Fruit fly (Drosophila melanogaster) whole organism, embryonic: ENCODE data around the gene cav.

Experiments used
- Adf1 ChIP-seq: fragments of 200-800 bp; sonication (Bioruptor generic); IDR thresholded peaks from 2 replicates; pipeline ENCODE4 v1.3.6; 2022; ENCODE audit warnings: missing biosample characterization, missing genetic modification characterization
- Bgb ChIP-seq: fragments of 200-800 bp; sonication (Bioruptor generic); IDR thresholded peaks from 2 replicates; pipeline ENCODE4 v1.3.6; 2022; ENCODE audit warnings: missing biosample characterization, missing genetic modification characterization; ENCODE audit not compliant: partially characterized antibody
- CG10543 ChIP-seq: fragments of 200-800 bp; sonication (Bioruptor generic); optimal IDR thresholded peaks from 3 replicates; lab custom pipeline; 2017; ENCODE audit warnings: missing biosample characterization, mild to moderate bottlenecking, missing genetic modification characterization, moderate library complexity
- CG10979 ChIP-seq: fragments of 200-800 bp; sonication (Bioruptor generic); optimal IDR thresholded peaks from 2 replicates; lab custom pipeline; 2018; ENCODE audit warnings: missing biosample characterization, mild to moderate bottlenecking, missing genetic modification characterization, moderate library complexity
- CG11560 ChIP-seq: fragments of 200-800 bp; sonication (Bioruptor generic); IDR thresholded peaks from 3 replicates; pipeline ENCODE4 v1.3.6; 2022; ENCODE audit warnings: missing biosample characterization, missing genetic modification characterization
- CG12659 ChIP-seq: fragments of 200-800 bp; sonication (Bioruptor generic); optimal IDR thresholded peaks from 3 replicates; lab custom pipeline; 2017; ENCODE audit warnings: mild to moderate bottlenecking, missing biosample characterization, missing genetic modification reagents, missing genetic modification characterization
- CG13424 ChIP-seq: fragments of 200-800 bp; sonication (Bioruptor generic); optimal IDR thresholded peaks from 2 replicates; lab custom pipeline; 2019; ENCODE audit warnings: missing biosample characterization, mild to moderate bottlenecking, missing genetic modification characterization, moderate library complexity
- CG14710 ChIP-seq: fragments of 200-800 bp; sonication (Bioruptor generic); optimal IDR thresholded peaks from 3 replicates; lab custom pipeline; 2019; ENCODE audit warnings: missing biosample characterization, mild to moderate bottlenecking, missing genetic modification characterization, moderate library complexity
- CG1603 ChIP-seq: fragments of 200-800 bp; sonication (Bioruptor generic); optimal IDR thresholded peaks from 2 replicates; lab custom pipeline; 2019; ENCODE audit warnings: missing biosample characterization, mild to moderate bottlenecking, missing genetic modification characterization, moderate library complexity
- CG2129 ChIP-seq: fragments of 200-800 bp; sonication (Bioruptor generic); IDR thresholded peaks from 2 replicates; pipeline ENCODE4 v1.3.6; 2022; ENCODE audit warnings: missing biosample characterization, missing genetic modification characterization; ENCODE audit not compliant: partially characterized antibody
- CG3407 ChIP-seq: fragments of 200-800 bp; sonication (Bioruptor generic); optimal IDR thresholded peaks from 2 replicates; lab custom pipeline; 2018; ENCODE audit warnings: missing biosample characterization, mild to moderate bottlenecking, missing genetic modification characterization
- CG3847 ChIP-seq: fragments of 200-800 bp; sonication (Bioruptor generic); IDR thresholded peaks from 2 replicates; pipeline ENCODE4 v1.3.6; 2022; ENCODE audit warnings: missing biosample characterization, missing genetic modification characterization
- CG3995 ChIP-seq: fragments of 200-800 bp; sonication (Bioruptor generic); optimal IDR thresholded peaks from 3 replicates; lab custom pipeline; 2016; ENCODE audit warnings: missing biosample characterization, missing genetic modification characterization
- CG4707 ChIP-seq: fragments of 200-800 bp; sonication (Bioruptor generic); optimal IDR thresholded peaks from 2 replicates; lab custom pipeline; 2018; ENCODE audit warnings: missing biosample characterization, mild to moderate bottlenecking, missing genetic modification characterization, moderate library complexity
- CG5180 ChIP-seq: fragments of 200-800 bp; sonication (Bioruptor generic); optimal IDR thresholded peaks from 3 replicates; lab custom pipeline; 2017; ENCODE audit warnings: missing biosample characterization, missing genetic modification characterization, mild to moderate bottlenecking, moderate library complexity, missing genetic modification reagents
- CG7745 ChIP-seq: fragments of 200-800 bp; sonication (Bioruptor generic); optimal IDR thresholded peaks from 2 replicates; lab custom pipeline; 2018; ENCODE audit warnings: missing biosample characterization, mild to moderate bottlenecking, missing genetic modification characterization, moderate library complexity
- D ChIP-seq, 2 experiments: fragments of 200-800 bp in 1 of 2; fragments of >200 bp in 1 of 2; sonication (Bioruptor generic) in 1 of 2; optimal IDR thresholded peaks; 2 replicates in 1 of 2; 3 replicates in 1 of 2; lab custom pipeline; 2017; ENCODE audit warnings: mild to moderate bottlenecking in 1 of 2, missing biosample characterization in 1 of 2, missing genetic modification characterization in 1 of 2, missing genetic modification reagents in 1 of 2
- Doc3 ChIP-seq: fragments of 200-800 bp; sonication (Bioruptor generic); IDR thresholded peaks from 3 replicates; pipeline ENCODE4 v1.3.6; 2022; ENCODE audit warnings: missing biosample characterization, missing genetic modification characterization; ENCODE audit not compliant: partially characterized antibody
- Eip74EF ChIP-seq, 2 experiments: fragments of 200-800 bp in 1 of 2; fragments of >200 bp in 1 of 2; sonication (Bioruptor generic) in 1 of 2; optimal IDR thresholded peaks; 2 replicates each; lab custom pipeline; 2017 to 2019; ENCODE audit warnings: missing biosample characterization in 2 of 2, missing genetic modification characterization in 2 of 2, mild to moderate bottlenecking in 1 of 2, moderate library complexity in 1 of 2
- Ets65A ChIP-seq: fragments of 200-800 bp; sonication (Bioruptor generic); peaks from one replicate; lab custom pipeline; 2016; ENCODE audit warnings: missing biosample characterization, missing genetic modification characterization
- Fer3 ChIP-seq: fragments of 200-800 bp; sonication (Bioruptor generic); optimal IDR thresholded peaks from 2 replicates; lab custom pipeline; 2018; ENCODE audit warnings: missing biosample characterization, mild to moderate bottlenecking, missing genetic modification characterization, moderate library complexity
- HHEX ChIP-seq: fragments of 200-800 bp; sonication (Bioruptor generic); optimal IDR thresholded peaks from 3 replicates; lab custom pipeline; 2017; ENCODE audit warnings: missing biosample characterization, mild to moderate bottlenecking, missing genetic modification characterization, missing genetic modification reagents
- Hand ChIP-seq: fragments of 200-800 bp; sonication (Bioruptor generic); optimal IDR thresholded peaks from 2 replicates; lab custom pipeline; 2017; ENCODE audit warnings: mild to moderate bottlenecking, missing biosample characterization, missing genetic modification reagents, missing genetic modification characterization
- MBD-R2 ChIP-seq: fragments of 200-800 bp; sonication (Bioruptor generic); IDR thresholded peaks from 2 replicates; pipeline ENCODE4 v1.3.6; 2022; ENCODE audit warnings: missing biosample characterization, missing genetic modification characterization
- MESR4 ChIP-seq: fragments of 200-800 bp; sonication (Bioruptor generic); optimal IDR thresholded peaks from 2 replicates; lab custom pipeline; 2018; ENCODE audit warnings: missing biosample characterization, mild to moderate bottlenecking, missing genetic modification characterization, moderate library complexity
- Meics ChIP-seq: fragments of 200-800 bp; sonication (Bioruptor generic); optimal IDR thresholded peaks from 2 replicates; lab custom pipeline; 2017; ENCODE audit warnings: missing biosample characterization, mild to moderate bottlenecking, missing genetic modification characterization
- Nf-YB ChIP-seq: fragments of 200-800 bp; sonication (Bioruptor generic); optimal IDR thresholded peaks from 3 replicates; lab custom pipeline; 2019; ENCODE audit warnings: missing biosample characterization, mild to moderate bottlenecking, missing genetic modification characterization, moderate library complexity
- Scr ChIP-seq: fragments of 200-800 bp; sonication (Bioruptor generic); IDR thresholded peaks from 2 replicates; pipeline ENCODE4 v1.3.6; 2022; ENCODE audit warnings: missing biosample characterization, missing genetic modification characterization; ENCODE audit not compliant: partially characterized antibody
- Sox102F ChIP-seq: fragments of 200-800 bp; sonication (Bioruptor generic); optimal IDR thresholded peaks from 2 replicates; lab custom pipeline; 2018; ENCODE audit warnings: missing biosample characterization, mild to moderate bottlenecking, missing genetic modification characterization, moderate library complexity
- Sry-β ChIP-seq: fragments of 200-800 bp; sonication (Bioruptor generic); optimal IDR thresholded peaks from 2 replicates; lab custom pipeline; 2018; ENCODE audit warnings: missing biosample characterization, mild to moderate bottlenecking, missing genetic modification characterization, moderate library complexity
- Sry-δ ChIP-seq: fragments of 200-800 bp; sonication (Bioruptor generic); optimal IDR thresholded peaks from 2 replicates; lab custom pipeline; 2016; ENCODE audit warnings: missing biosample characterization, missing genetic modification characterization
- TFAM ChIP-seq: fragments of 200-800 bp; sonication (Bioruptor generic); optimal IDR thresholded peaks from 2 replicates; lab custom pipeline; 2017; ENCODE audit warnings: missing biosample characterization, missing genetic modification characterization, inconsistent platforms
- ash1 ChIP-seq: fragments of 200-800 bp; sonication (Bioruptor generic); optimal IDR thresholded peaks from 2 replicates; lab custom pipeline; 2018; ENCODE audit warnings: missing biosample characterization, mild to moderate bottlenecking, missing genetic modification characterization
- cad ChIP-seq: fragments of >200 bp; optimal IDR thresholded peaks from 2 replicates; lab custom pipeline; 2017; ENCODE audit warnings: missing biosample characterization, missing genetic modification characterization
- caup ChIP-seq: fragments of 200-800 bp; sonication (Bioruptor generic); optimal IDR thresholded peaks from 3 replicates; lab custom pipeline; 2017; ENCODE audit warnings: missing biosample characterization, mild to moderate bottlenecking, missing genetic modification characterization, moderate library complexity; ENCODE audit not compliant: severe bottlenecking
- da ChIP-seq: fragments of 200-800 bp; sonication (Bioruptor generic); optimal IDR thresholded peaks from 2 replicates; lab custom pipeline; 2016; ENCODE audit warnings: missing biosample characterization, missing genetic modification characterization
- dpn ChIP-seq, 2 experiments: fragments of 200-800 bp; sonication (Bioruptor generic); optimal IDR thresholded peaks; 3 replicates each; lab custom pipeline; 2016; ENCODE audit warnings: missing biosample characterization in 2 of 2, missing genetic modification characterization in 2 of 2
- gro ChIP-seq: fragments of 200-800 bp; sonication (Bioruptor generic); optimal IDR thresholded peaks from 2 replicates; lab custom pipeline; 2016; ENCODE audit warnings: missing biosample characterization, missing genetic modification characterization
- jumu ChIP-seq: fragments of 200-800 bp; sonication (Bioruptor generic); optimal IDR thresholded peaks from 3 replicates; lab custom pipeline; 2016; ENCODE audit warnings: missing biosample characterization, missing genetic modification characterization
- lov ChIP-seq, 2 experiments: fragments of 200-800 bp in 1 of 2; fragments of >200 bp in 1 of 2; sonication (Bioruptor generic) in 1 of 2; IDR thresholded peaks in 1 of 2; optimal IDR thresholded peaks in 1 of 2; 2 replicates in 1 of 2; 3 replicates in 1 of 2; pipeline versions ENCODE4 v1.3.6 to Lab custom; 2017 to 2022; ENCODE audit warnings: missing biosample characterization in 1 of 2, missing genetic modification characterization in 1 of 2
- org-1 ChIP-seq: fragments of 200-800 bp; sonication (Bioruptor generic); optimal IDR thresholded peaks from 2 replicates; lab custom pipeline; 2017; ENCODE audit warnings: missing biosample characterization, missing genetic modification characterization
- p53 ChIP-seq: fragments of 200-800 bp; sonication (Bioruptor generic); optimal IDR thresholded peaks from 2 replicates; lab custom pipeline; 2016; ENCODE audit warnings: missing biosample characterization, missing genetic modification characterization
- rib ChIP-seq: fragments of 200-800 bp; sonication (Bioruptor generic); IDR thresholded peaks from 2 replicates; pipeline ENCODE4 v1.3.6; 2022; ENCODE audit warnings: missing biosample characterization, missing genetic modification characterization
- sd ChIP-seq: fragments of 200-800 bp; sonication (Bioruptor generic); optimal IDR thresholded peaks from 3 replicates; lab custom pipeline; 2018; ENCODE audit warnings: missing biosample characterization, mild to moderate bottlenecking, missing genetic modification characterization, moderate library complexity
- seq ChIP-seq: fragments of 200-800 bp; sonication (Bioruptor generic); IDR thresholded peaks from 2 replicates; pipeline ENCODE4 v1.3.6; 2022; ENCODE audit warnings: missing biosample characterization, missing genetic modification characterization
- unc-4 ChIP-seq: fragments of 200-800 bp; sonication (Bioruptor generic); IDR thresholded peaks from 2 replicates; pipeline ENCODE4 v1.3.6; 2022; ENCODE audit warnings: missing biosample characterization, missing genetic modification characterization; ENCODE audit not compliant: partially characterized antibody
- zf30C ChIP-seq: fragments of 200-800 bp; sonication (Bioruptor generic); optimal IDR thresholded peaks from 3 replicates; lab custom pipeline; 2018; ENCODE audit warnings: missing biosample characterization, mild to moderate bottlenecking, missing genetic modification characterization

The cav gene

DNA sequence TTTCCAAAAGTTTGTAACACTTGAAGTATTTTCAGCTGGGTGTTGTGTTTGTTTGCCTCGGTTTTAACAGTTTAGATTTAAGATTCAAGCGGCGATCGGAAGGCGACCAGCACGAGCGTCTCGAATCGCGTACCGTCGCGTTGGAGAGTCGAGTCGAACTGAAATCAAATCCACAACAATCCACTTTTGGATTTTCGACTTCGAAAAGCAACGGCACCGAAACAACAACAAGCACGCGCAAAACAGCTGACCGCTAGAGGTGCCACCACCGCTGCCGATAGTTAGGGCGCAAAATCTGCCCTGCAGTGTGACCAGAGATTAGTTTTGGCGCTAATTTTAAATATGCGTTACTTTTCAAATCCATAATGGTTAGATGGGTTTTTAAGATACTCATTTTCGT lies 50.2 kb downstream of the cav start, which contains the start of gene jar (continued):
- TF ChIP-seq caup (peak; percentile 44), Adf1 (GFP tag; lab: Robert Waterston, UW) (peak; percentile 40; the same call in 1 of the 2 replicates), CG12659 (GFP tag; lab: Kevin White, UChicago) (peak; percentile 66), p53 (GFP tag; lab: Kevin White, UChicago) (no peak), org-1 (GFP tag; lab: Kevin White, UChicago) (peak; percentile 33), CG10543 (GFP tag; lab: Kevin White, UChicago) (peak; percentile 71), Doc3 (GFP tag; lab: Robert Waterston, UW) (peak; percentile 80), Nf-YB (GFP tag; lab: Kevin White, UChicago) (peak; percentile 22), MBD-R2 (GFP tag; lab: Robert Waterston, UW) (peak; percentile 45; the same call in 1 of the 2 replicates), dpn (GFP tag; optimal IDR thresholded peaks at IDR 0.05; lab: Kevin White, UChicago) (peak in 1 of 2 experiments; percentile 7), Scr (peak; percentile 88), CG3407 (no peak), D (optimal IDR thresholded peaks at IDR 0.05; lab: Kevin White, UChicago) (peak; percentile 5), D (GFP tag; optimal IDR thresholded peaks at IDR 0.05; lab: Kevin White, UChicago) (no peak), CG11560 (tag; lab: Robert Waterston, UW) (no peak), jumu (no peak), seq (GFP tag; lab: Robert Waterston, UW) (peak; percentile 48; the same call in 1 of the 2 replicates), Sry-β (GFP tag; lab: Kevin White, UChicago) (peak; percentile 42), lov (optimal IDR thresholded peaks at IDR 0.05; lab: Kevin White, UChicago) (no peak), lov (GFP tag; IDR thresholded peaks at IDR 0.05; lab: Robert Waterston, UW) (0 out of 3 replicates have a peak, but pooled peaks have one; percentile 32), CG10979 (tag; lab: Kevin White, UChicago) (peak; percentile 35), unc-4 (peak; percentile 93), da (GFP tag; lab: Kevin White, UChicago) (no peak), rib (GFP tag; lab: Robert Waterston, UW) (peak; percentile 65), CG5180 (GFP tag; lab: Kevin White, UChicago) (peak; percentile 56), CG3995 (GFP tag; lab: Kevin White, UChicago) (peak; percentile 51), sd (tag; lab: Kevin White, UChicago) (peak; percentile 48), Bgb (GFP tag; lab: Robert Waterston, UW) (peak; percentile 97), CG3847 (GFP tag; lab: Robert Waterston, UW) (peak; percentile 65), CG2129 (GFP tag; lab: Robert Waterston, UW) (peak; percentile 70; the same call in 1 of the 2 replicates), CG14710 (tag; lab: Kevin White, UChicago) (peak; percentile 71), TFAM (GFP tag; lab: Kevin White, UChicago) (no peak), Ets65A (peak; percentile 79), MESR4 (peak; percentile 31), Fer3 (tag; lab: Kevin White, UChicago) (peak; percentile 1), cad (GFP tag; lab: Kevin White, UChicago) (peak; percentile 23), Eip74EF (GFP tag; optimal IDR thresholded peaks at IDR 0.05; lab: Kevin White, UChicago) (peak in 1 of 2 experiments; percentile 60), Sox102F (GFP tag; lab: Kevin White, UChicago) (no peak), CG7745 (tag; lab: Kevin White, UChicago) (peak; percentile 11), Hand (GFP tag; lab: Kevin White, UChicago) (no peak), ash1 (peak; percentile 52), CG13424 (tag; lab: Kevin White, UChicago) (no peak), zf30C (GFP tag; lab: Kevin White, UChicago) (peak; percentile 11), Sry-δ (GFP tag; lab: Kevin White, UChicago) (peak; percentile 98), CG1603 (peak; percentile 90), Meics (peak; percentile 18), HHEX (peak; percentile 28), gro (GFP tag; lab: Kevin White, UChicago) (peak; percentile 32), CG4707 (peak; percentile 29)
